Worm (Caenorhabditis elegans) whole organism, midembryonic: ENCODE results near the gene ttr-16.

ENCODE experiments used
- flt-1 ChIP-seq: fragments of 200-800 bp; sonication (Bioruptor generic); IDR thresholded peaks from 2 replicates; pipeline ENCODE4 v1.3.6; 2022; ENCODE audit warnings: missing genetic modification characterization, missing compliant biosample characterization
- klf-2 ChIP-seq: fragments of 200-800 bp; sonication (Bioruptor generic); conservative IDR thresholded peaks from 2 replicates; pipeline ENCODE4 v1.3.6; 2022; ENCODE audit warnings: missing genetic modification reagents, missing genetic modification characterization, missing compliant biosample characterization
- med-1 ChIP-seq: sonication (generic microtip); optimal IDR thresholded peaks from 2 replicates; lab custom pipeline; 2017; ENCODE audit warnings: missing genetic modification characterization, mild to moderate bottlenecking, missing compliant biosample characterization, antibody characterized with exemption, missing genetic modification reagents; ENCODE audit not compliant: insufficient read depth
- tab-1 ChIP-seq: fragments of 200-800 bp; sonication (Bioruptor generic); IDR thresholded peaks from 2 replicates; pipeline ENCODE4 v1.3.6; 2022; ENCODE audit warnings: missing genetic modification characterization, missing compliant biosample characterization
- ztf-23 ChIP-seq: fragments of 200-800 bp; sonication (Bioruptor generic); IDR thresholded peaks from 2 replicates; pipeline ENCODE4 v1.3.6; 2022; ENCODE audit warnings: missing genetic modification reagents, missing genetic modification characterization, missing compliant biosample characterization

DNA sequence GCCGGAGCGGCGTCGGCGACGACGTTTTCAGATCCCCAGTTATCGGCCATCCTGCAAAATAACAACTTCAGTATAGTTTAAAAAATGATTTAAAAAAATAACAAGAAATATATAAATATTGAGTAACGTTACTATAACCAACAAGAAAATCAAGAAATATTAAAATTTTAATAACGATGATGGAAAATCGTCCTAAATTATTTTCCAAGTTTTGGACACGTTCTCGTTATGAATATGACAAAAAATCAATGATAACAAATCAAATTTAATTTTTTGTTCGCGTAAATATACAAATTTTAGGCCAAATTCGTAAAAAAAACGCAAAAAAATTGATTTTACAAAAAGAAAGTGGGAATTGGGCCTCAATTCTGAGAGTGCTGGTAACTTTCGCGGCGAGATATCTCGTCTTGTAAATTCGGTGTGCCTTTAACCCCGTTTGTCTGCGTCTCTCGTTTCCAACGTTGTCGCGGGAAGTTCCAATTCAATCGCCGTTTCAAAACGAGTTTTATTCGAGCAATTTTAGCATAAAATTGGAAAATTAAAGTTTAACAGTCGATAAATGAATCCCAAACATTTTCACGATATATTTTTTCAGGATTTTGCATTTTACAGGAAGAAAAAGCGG, 47.2 kb upstream of the ttr-16 start, which contains the start of gene rps-5:
- TF ChIP-seq klf-2 (GFP tag; lab: Robert Waterston, UW) (no peak), flt-1 (GFP tag; lab: Robert Waterston, UW) (no peak), tab-1 (GFP tag; lab: Robert Waterston, UW) (no peak), med-1 (GFP tag; lab: Kevin White, UChicago) (no peak), ztf-23 (GFP tag; lab: Robert Waterston, UW) (no peak)
